Worm (Caenorhabditis elegans) whole organism, young adult: ENCODE data around the gene T25E4.1.

Source experiments
- B0019.2 ChIP-seq: fragments of 200-800 bp; sonication (Bioruptor generic); conservative IDR thresholded peaks from 2 replicates; pipeline ENCODE4 v1.3.6; 2022; ENCODE audit warnings: missing genetic modification reagents, missing genetic modification characterization, missing compliant biosample characterization
- B0261.1 ChIP-seq: sonication (generic microtip); optimal IDR thresholded peaks from 2 replicates; lab custom pipeline; 2016; ENCODE audit warnings: mild to moderate bottlenecking, missing genetic modification characterization, moderate library complexity, missing compliant biosample characterization
- B0336.3 ChIP-seq: fragments of 200-800 bp; sonication (Bioruptor generic); IDR thresholded peaks from 2 replicates; pipeline ENCODE4 v1.3.6; 2022; ENCODE audit warnings: missing genetic modification characterization, missing compliant biosample characterization
- F23B12.7 ChIP-seq: sonication (generic microtip); optimal IDR thresholded peaks from 2 replicates; lab custom pipeline; 2017; ENCODE audit warnings: missing genetic modification characterization, mild to moderate bottlenecking, missing compliant biosample characterization, antibody characterized with exemption, moderate library complexity; ENCODE audit not compliant: insufficient read depth
- F52B5.7 ChIP-seq: sonication (generic microtip); optimal IDR thresholded peaks from 2 replicates; lab custom pipeline; 2016; ENCODE audit warnings: mild to moderate bottlenecking, missing genetic modification characterization, missing compliant biosample characterization
- F55B11.4 ChIP-seq: sonication (generic microtip); optimal IDR thresholded peaks from 2 replicates; lab custom pipeline; 2016; ENCODE audit warnings: missing compliant biosample characterization, missing genetic modification characterization, borderline replicate concordance; ENCODE audit not compliant: insufficient read depth
- K12H6.12 ChIP-seq: fragments of 200-800 bp; sonication (Bioruptor generic); optimal IDR thresholded peaks from 2 replicates; lab custom pipeline; 2018; ENCODE audit warnings: mild to moderate bottlenecking, missing genetic modification characterization, missing compliant biosample characterization
- Y53G8AR.9 ChIP-seq: fragments of 200-800 bp; sonication (Bioruptor generic); conservative IDR thresholded peaks from 2 replicates; pipeline ENCODE4 v1.3.6; 2022; ENCODE audit warnings: missing genetic modification reagents, missing genetic modification characterization, missing compliant biosample characterization
- Y56A3A.18 ChIP-seq: fragments of 200-800 bp; sonication (Bioruptor generic); IDR thresholded peaks from 2 replicates; pipeline ENCODE4 v1.3.6; 2022; ENCODE audit warnings: missing genetic modification reagents, missing genetic modification characterization, missing compliant biosample characterization
- Y67H2A.10 ChIP-seq: fragments of 200-800 bp; sonication (Bioruptor generic); conservative IDR thresholded peaks from 2 replicates; pipeline ENCODE4 v1.3.6; 2022; ENCODE audit warnings: missing genetic modification reagents, missing genetic modification characterization, missing compliant biosample characterization
- akir-1 ChIP-seq: fragments of 200-800 bp; sonication (Bioruptor generic); optimal IDR thresholded peaks from 2 replicates; lab custom pipeline; 2018; ENCODE audit warnings: mild to moderate bottlenecking, missing genetic modification characterization, moderate library complexity, missing compliant biosample characterization
- attf-5 ChIP-seq: fragments of 200-800 bp; sonication (Bioruptor generic); optimal IDR thresholded peaks from 2 replicates; lab custom pipeline; 2018; ENCODE audit warnings: mild to moderate bottlenecking, missing genetic modification characterization, missing compliant biosample characterization
- bed-2 ChIP-seq: fragments of 200-800 bp; sonication (Bioruptor generic); IDR thresholded peaks from 2 replicates; pipeline ENCODE4 v1.3.6; 2022; ENCODE audit warnings: missing genetic modification reagents, missing genetic modification characterization, missing compliant biosample characterization
- cebp-1 ChIP-seq, 2 experiments: fragments of 200-800 bp in 1 of 2; sonication (Bioruptor generic) in 1 of 2; sonication (generic microtip) in 1 of 2; IDR thresholded peaks in 1 of 2; optimal IDR thresholded peaks in 1 of 2; 2 replicates each; pipeline versions ENCODE4 v1.3.6 to Lab custom; 2017 to 2022; ENCODE audit warnings: missing compliant biosample characterization in 2 of 2, missing genetic modification characterization in 2 of 2, mild to moderate bottlenecking in 1 of 2, missing genetic modification reagents in 1 of 2, moderate library complexity in 1 of 2
- cebp-2 ChIP-seq: fragments of 200-800 bp; sonication (Bioruptor generic); IDR thresholded peaks from 2 replicates; pipeline ENCODE4 v1.3.6; 2022; ENCODE audit warnings: missing genetic modification characterization, missing compliant biosample characterization
- ceh-58 ChIP-seq: fragments of 200-800 bp; sonication (Bioruptor generic); IDR thresholded peaks from 2 replicates; pipeline ENCODE4 v1.3.6; 2022; ENCODE audit warnings: missing genetic modification characterization, missing compliant biosample characterization
- chd-7 ChIP-seq: sonication (generic microtip); optimal IDR thresholded peaks from 2 replicates; lab custom pipeline; 2016; ENCODE audit warnings: mild to moderate bottlenecking, missing genetic modification characterization, moderate library complexity, missing compliant biosample characterization
- dox-1 ChIP-seq: fragments of 200-800 bp; sonication (Bioruptor generic); IDR thresholded peaks from 2 replicates; pipeline ENCODE4 v1.3.6; 2022; ENCODE audit warnings: missing genetic modification reagents, missing genetic modification characterization, missing compliant biosample characterization
- gei-17 ChIP-seq: fragments of 200-800 bp; sonication (Bioruptor generic); optimal IDR thresholded peaks from 2 replicates; lab custom pipeline; 2018; ENCODE audit warnings: mild to moderate bottlenecking, missing genetic modification characterization, missing compliant biosample characterization
- hmg-20 ChIP-seq: fragments of 200-800 bp; sonication (Bioruptor generic); IDR thresholded peaks from 2 replicates; pipeline ENCODE4 v1.3.6; 2022; ENCODE audit warnings: missing genetic modification reagents, missing genetic modification characterization, missing compliant biosample characterization
- hsf-1 ChIP-seq: fragments of 200-800 bp; sonication (Bioruptor generic); IDR thresholded peaks from 2 replicates; pipeline ENCODE4 v1.3.6; 2022; ENCODE audit warnings: missing genetic modification reagents, missing genetic modification characterization, missing compliant biosample characterization
- lin-26 ChIP-seq: fragments of 200-800 bp; sonication (Bioruptor generic); IDR thresholded peaks from 2 replicates; pipeline ENCODE4 v1.3.6; 2022; ENCODE audit warnings: missing genetic modification reagents, missing genetic modification characterization, missing compliant biosample characterization
- lir-1 ChIP-seq: fragments of 200-800 bp; sonication (Bioruptor generic); conservative IDR thresholded peaks from 2 replicates; pipeline ENCODE4 v1.3.6; 2022; ENCODE audit warnings: missing genetic modification reagents, missing genetic modification characterization, missing compliant biosample characterization
- lsy-27 ChIP-seq: sonication (generic microtip); optimal IDR thresholded peaks from 2 replicates; lab custom pipeline; 2017; ENCODE audit warnings: missing genetic modification characterization, mild to moderate bottlenecking, missing compliant biosample characterization, antibody characterized with exemption, missing genotype, borderline replicate concordance; ENCODE audit not compliant: insufficient read depth
- madf-6 ChIP-seq: fragments of 200-800 bp; sonication (Bioruptor generic); IDR thresholded peaks from 2 replicates; pipeline ENCODE4 v1.3.6; 2022; ENCODE audit warnings: missing genetic modification reagents, missing genetic modification characterization, missing compliant biosample characterization
- madf-8 ChIP-seq: fragments of 200-800 bp; sonication (Bioruptor generic); conservative IDR thresholded peaks from 2 replicates; pipeline ENCODE4 v1.3.6; 2022; ENCODE audit warnings: missing genetic modification reagents, missing genetic modification characterization, missing compliant biosample characterization
- nfya-2 ChIP-seq: fragments of 200-800 bp; sonication (Bioruptor generic); IDR thresholded peaks from 2 replicates; pipeline ENCODE4 v1.3.6; 2022; ENCODE audit warnings: missing genetic modification reagents, missing genetic modification characterization, missing compliant biosample characterization
- nhr-120 ChIP-seq: fragments of 200-800 bp; sonication (Bioruptor generic); IDR thresholded peaks from 2 replicates; pipeline ENCODE4 v1.3.6; 2022; ENCODE audit warnings: missing genetic modification characterization, missing compliant biosample characterization
- nhr-179 ChIP-seq: sonication (generic microtip); optimal IDR thresholded peaks from 2 replicates; lab custom pipeline; 2016; ENCODE audit warnings: mild to moderate bottlenecking, missing genetic modification characterization, missing compliant biosample characterization
- nhr-27 ChIP-seq: fragments of 200-800 bp; sonication (Bioruptor generic); optimal IDR thresholded peaks from 2 replicates; lab custom pipeline; 2018; ENCODE audit warnings: mild to moderate bottlenecking, missing genetic modification characterization, moderate library complexity, missing compliant biosample characterization
- nhr-80 ChIP-seq: sonication (generic microtip); optimal IDR thresholded peaks from 2 replicates; lab custom pipeline; 2016; ENCODE audit warnings: missing genetic modification characterization, missing compliant biosample characterization
- nhr-90 ChIP-seq: sonication (generic microtip); optimal IDR thresholded peaks from 2 replicates; lab custom pipeline; 2016; ENCODE audit warnings: missing genotype, mild to moderate bottlenecking, missing genetic modification characterization, missing compliant biosample characterization
- pha-4 ChIP-seq: fragments of 150-350 bp; sonication (generic microtip); optimal IDR thresholded peaks from 2 replicates; lab custom pipeline; 2014; ENCODE audit warnings: missing biosample characterization, missing genetic modification reagents, missing genetic modification characterization
- rcor-1 ChIP-seq: fragments of 200-800 bp; sonication (Bioruptor generic); IDR thresholded peaks from 2 replicates; pipeline ENCODE4 v1.3.6; 2022; ENCODE audit warnings: missing genetic modification reagents, missing genetic modification characterization, missing compliant biosample characterization
- rpc-1 ChIP-seq, 2 experiments: fragments of 150-350 bp in 1 of 2; sonication (generic microtip) in 1 of 2; optimal IDR thresholded peaks; 2 replicates each; lab custom pipeline; 2014 to 2018; ENCODE audit warnings: missing biosample characterization in 1 of 2, missing genetic modification characterization in 1 of 2, missing genetic modification reagents in 1 of 2, missing genotype in 1 of 2
- sea-2 ChIP-seq: fragments of 200-800 bp; sonication (Bioruptor generic); IDR thresholded peaks from 2 replicates; pipeline ENCODE4 v1.3.6; 2022; ENCODE audit warnings: missing genetic modification characterization, missing compliant biosample characterization
- snpc-3.4 ChIP-seq: sonication (generic microtip); optimal IDR thresholded peaks from 2 replicates; lab custom pipeline; 2017; ENCODE audit warnings: missing genetic modification characterization, mild to moderate bottlenecking, missing compliant biosample characterization, antibody characterized with exemption, moderate library complexity, missing genotype, missing genetic modification reagents
- snpc-4 ChIP-seq, 5 experiments: fragments of 150-350 bp in 1 of 5; sonication (generic microtip) in 4 of 5; optimal IDR thresholded peaks; 2 replicates each; lab custom pipeline; 2014 to 2018; ENCODE audit warnings: missing genetic modification characterization in 5 of 5, missing biosample characterization in 3 of 5, antibody characterized with exemption in 2 of 5, mild to moderate bottlenecking in 2 of 5, missing compliant biosample characterization in 2 of 5, missing genotype in 2 of 5, moderate library complexity in 2 of 5, missing genetic modification reagents in 1 of 5
- somi-1 ChIP-seq: fragments of 200-800 bp; sonication (Bioruptor generic); optimal IDR thresholded peaks from 2 replicates; lab custom pipeline; 2018; ENCODE audit warnings: mild to moderate bottlenecking, missing genetic modification characterization, missing compliant biosample characterization
- tbp1 ChIP-seq: fragments of 200-800 bp; sonication (Bioruptor generic); optimal IDR thresholded peaks from 2 replicates; lab custom pipeline; 2018; ENCODE audit warnings: mild to moderate bottlenecking, missing genetic modification characterization, missing compliant biosample characterization
- xnd-1 ChIP-seq: sonication (generic microtip); optimal IDR thresholded peaks from 2 replicates; lab custom pipeline; 2016; ENCODE audit warnings: missing genotype, missing genetic modification reagents, missing genetic modification characterization, missing compliant biosample characterization
- zfh-2 ChIP-seq: fragments of 200-800 bp; sonication (Bioruptor generic); conservative IDR thresholded peaks from 2 replicates; pipeline ENCODE4 v1.3.6; 2022; ENCODE audit warnings: missing genetic modification reagents, missing genetic modification characterization, missing compliant biosample characterization
- ztf-18 ChIP-seq: sonication (generic microtip); optimal IDR thresholded peaks from 2 replicates; lab custom pipeline; 2016; ENCODE audit warnings: missing genotype, mild to moderate bottlenecking, missing genetic modification characterization, missing compliant biosample characterization
- ztf-26 ChIP-seq: sonication (generic microtip); optimal IDR thresholded peaks from 2 replicates; lab custom pipeline; 2017; ENCODE audit warnings: missing genetic modification characterization, missing compliant biosample characterization
- ztf-3 ChIP-seq: fragments of 200-800 bp; sonication (Bioruptor generic); optimal IDR thresholded peaks from 2 replicates; lab custom pipeline; 2018; ENCODE audit warnings: mild to moderate bottlenecking, missing genetic modification characterization, missing compliant biosample characterization
- ztf-6 ChIP-seq: fragments of 200-800 bp; sonication (Bioruptor generic); IDR thresholded peaks from 2 replicates; pipeline ENCODE4 v1.3.6; 2022; ENCODE audit warnings: missing genetic modification reagents, missing genetic modification characterization, missing compliant biosample characterization

The T25E4.1 gene

ce11 chrII:5593377-5593932 lies 15.3 kb downstream of the T25E4.1 start, which contains the start of gene cdc-14:
cdc-14 (minus strand) TSS chrII:5593427.
- TF ChIP-seq ztf-3 (GFP tag; lab: Kevin White, UChicago) = no peak
- no peak for TF ChIP-seq hmg-20 (GFP tag; lab: Robert Waterston, UW)
- TF ChIP-seq F55B11.4 (tag; lab: Kevin White, UChicago) = no peak
- TF ChIP-seq lin-26 (GFP tag; lab: Robert Waterston, UW) = no peak
- TF ChIP-seq B0336.3 (GFP tag; lab: Robert Waterston, UW) = no peak
- peak; percentile 57 for TF ChIP-seq somi-1 (GFP tag; lab: Kevin White, UChicago)
- TF ChIP-seq B0261.1 = no peak
- no peak for TF ChIP-seq snpc-4 (GFP tag; optimal IDR thresholded peaks at IDR 0.05; lab: Kevin White, UChicago)
- peak in 3 of 4 experiments; percentile 38 to 67 (median 67) for TF ChIP-seq snpc-4 (tag; optimal IDR thresholded peaks at IDR 0.05; lab: Kevin White, UChicago)
- TF ChIP-seq B0019.2 (GFP tag; lab: Robert Waterston, UW) = no peak
- TF ChIP-seq F23B12.7 (tag; lab: Kevin White, UChicago) = no peak
- TF ChIP-seq lsy-27 (tag; lab: Kevin White, UChicago) = no peak
- TF ChIP-seq tbp1 (GFP tag; lab: Kevin White, UChicago) = no peak
- no peak for TF ChIP-seq nhr-120 (GFP tag; lab: Robert Waterston, UW)
- no peak for TF ChIP-seq ceh-58
- no peak for TF ChIP-seq F52B5.7
- TF ChIP-seq rpc-1 (optimal IDR thresholded peaks at IDR 0.05; lab: Kevin White, UChicago) = no peak
- TF ChIP-seq rpc-1 (tag; optimal IDR thresholded peaks at IDR 0.05; lab: Kevin White, UChicago) = no peak
- no peak for TF ChIP-seq nhr-27 (tag; lab: Kevin White, UChicago)
- no peak for TF ChIP-seq Y67H2A.10 (GFP tag; lab: Robert Waterston, UW)
- peak; percentile 70 for TF ChIP-seq dox-1 (GFP tag; lab: Robert Waterston, UW)
- TF ChIP-seq cebp-2 (GFP tag; lab: Robert Waterston, UW) = no peak
- TF ChIP-seq ztf-6 = no peak
- TF ChIP-seq pha-4 (tag; lab: Kevin White, UChicago) = no peak
- no peak for TF ChIP-seq lir-1 (GFP tag; lab: Robert Waterston, UW)
- TF ChIP-seq zfh-2 (GFP tag; lab: Robert Waterston, UW) = peak; percentile 67; the same call in 1 of the 2 replicates
- TF ChIP-seq madf-6 (GFP tag; lab: Robert Waterston, UW) = no peak
- no peak for TF ChIP-seq hsf-1 (GFP tag; lab: Robert Waterston, UW)
- no peak for TF ChIP-seq bed-2 (GFP tag; lab: Robert Waterston, UW)
- TF ChIP-seq xnd-1 (tag; lab: Kevin White, UChicago) = no peak
- no peak for TF ChIP-seq Y56A3A.18
- TF ChIP-seq nhr-80 = peak; percentile 61
- TF ChIP-seq cebp-1 (GFP tag; IDR thresholded peaks at IDR 0.05; lab: Robert Waterston, UW) = no peak
- TF ChIP-seq cebp-1 (tag; optimal IDR thresholded peaks at IDR 0.05; lab: Kevin White, UChicago) = peak; percentile 76
- TF ChIP-seq rcor-1 = no peak
- TF ChIP-seq madf-8 (GFP tag; lab: Robert Waterston, UW) = no peak
- TF ChIP-seq gei-17 (GFP tag; lab: Kevin White, UChicago) = no peak
- TF ChIP-seq nhr-179 (tag; lab: Kevin White, UChicago) = no peak
- TF ChIP-seq attf-5 (GFP tag; lab: Kevin White, UChicago) = peak; percentile 90
- TF ChIP-seq snpc-3.4 (tag; lab: Kevin White, UChicago) = no peak
- no peak for TF ChIP-seq nfya-2
- TF ChIP-seq ztf-18 (tag; lab: Kevin White, UChicago) = no peak
- peak; percentile 11 for TF ChIP-seq chd-7 (tag; lab: Kevin White, UChicago)
- no peak for TF ChIP-seq Y53G8AR.9 (GFP tag; lab: Robert Waterston, UW)
- TF ChIP-seq sea-2 = no peak
- TF ChIP-seq ztf-26 (tag; lab: Kevin White, UChicago) = peak; percentile 29
- TF ChIP-seq K12H6.12 (tag; lab: Kevin White, UChicago) = peak; percentile 16
- TF ChIP-seq akir-1 (GFP tag; lab: Kevin White, UChicago) = peak; percentile 34
- no peak for TF ChIP-seq nhr-90 (tag; lab: Kevin White, UChicago)
